Fruit fly (Drosophila melanogaster): ENCODE data around the gene CG17325.

DNA sequence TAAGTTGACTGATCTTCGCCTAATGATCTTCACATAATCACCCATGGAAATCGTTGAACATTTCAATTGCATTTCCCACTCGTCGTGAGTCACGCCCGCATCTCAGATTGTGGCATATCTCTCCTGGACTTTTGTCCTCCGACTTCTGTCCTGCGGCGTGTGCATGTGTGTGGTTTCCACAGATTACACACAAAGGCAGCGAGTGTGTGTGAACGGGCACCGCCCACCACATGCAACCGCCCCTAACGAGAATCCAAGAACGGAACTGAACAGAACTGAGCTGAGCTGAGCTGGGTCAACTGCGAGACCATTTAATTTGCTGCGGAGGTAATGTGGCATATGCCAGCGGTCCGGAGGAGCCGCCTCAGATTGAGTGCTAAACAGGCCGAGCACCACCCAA is 10.7 kb upstream of the CG17325 start:
- TF ChIP-seq Clk (GFP tag; optimal IDR thresholded peaks at IDR 0.05): no peak
- TF ChIP-seq Mnt (GFP tag; optimal IDR thresholded peaks at IDR 0.05): no peak
- TF ChIP-seq CG11617 (GFP tag; optimal IDR thresholded peaks at IDR 0.05): no peak
- no peak for TF ChIP-seq tj (GFP tag; optimal IDR thresholded peaks at IDR 0.05)
- TF ChIP-seq CG7101 (tag; optimal IDR thresholded peaks at IDR 0.05): no peak
- no peak for TF ChIP-seq CG7045 (GFP tag; optimal IDR thresholded peaks at IDR 0.05)

Measured in whole organism, adult.